Worm (Caenorhabditis elegans) whole organism, young adult: ENCODE data around the gene nmad-1.

Source experiments
- B0019.2 ChIP-seq: fragments of 200-800 bp; sonication (Bioruptor generic); conservative IDR thresholded peaks from 2 replicates; pipeline ENCODE4 v1.3.6; 2022; ENCODE audit warnings: missing genetic modification reagents, missing genetic modification characterization, missing compliant biosample characterization
- F10E7.11 ChIP-seq: sonication (generic microtip); optimal IDR thresholded peaks from 2 replicates; lab custom pipeline; 2017; ENCODE audit warnings: mild to moderate bottlenecking, missing genetic modification characterization, moderate library complexity, missing compliant biosample characterization
- F33H1.4 ChIP-seq: fragments of 200-800 bp; sonication (Bioruptor generic); IDR thresholded peaks from 2 replicates; pipeline ENCODE4 v1.3.6; 2022; ENCODE audit warnings: missing genetic modification reagents, missing genetic modification characterization, missing compliant biosample characterization
- K11D2.4 ChIP-seq: fragments of 200-800 bp; sonication (Bioruptor generic); IDR thresholded peaks from 2 replicates; pipeline ENCODE4 v1.3.6; 2022; ENCODE audit warnings: missing genetic modification reagents, missing genetic modification characterization, missing compliant biosample characterization
- K12H6.12 ChIP-seq: fragments of 200-800 bp; sonication (Bioruptor generic); optimal IDR thresholded peaks from 2 replicates; lab custom pipeline; 2018; ENCODE audit warnings: mild to moderate bottlenecking, missing genetic modification characterization, missing compliant biosample characterization
- T26A5.8 ChIP-seq: sonication (generic microtip); optimal IDR thresholded peaks from 2 replicates; lab custom pipeline; 2016; ENCODE audit warnings: missing genetic modification characterization, missing compliant biosample characterization
- Y53G8AR.9 ChIP-seq: fragments of 200-800 bp; sonication (Bioruptor generic); conservative IDR thresholded peaks from 2 replicates; pipeline ENCODE4 v1.3.6; 2022; ENCODE audit warnings: missing genetic modification reagents, missing genetic modification characterization, missing compliant biosample characterization
- Y56A3A.18 ChIP-seq: fragments of 200-800 bp; sonication (Bioruptor generic); IDR thresholded peaks from 2 replicates; pipeline ENCODE4 v1.3.6; 2022; ENCODE audit warnings: missing genetic modification reagents, missing genetic modification characterization, missing compliant biosample characterization
- Y79H2A.3 ChIP-seq: fragments of 200-800 bp; sonication (Bioruptor generic); conservative IDR thresholded peaks from 2 replicates; pipeline ENCODE4 v1.3.6; 2022; ENCODE audit warnings: missing genetic modification reagents, missing genetic modification characterization, missing compliant biosample characterization
- ZK185.1 ChIP-seq: sonication (generic microtip); optimal IDR thresholded peaks from 2 replicates; lab custom pipeline; 2016; ENCODE audit warnings: mild to moderate bottlenecking, missing genetic modification characterization, missing compliant biosample characterization; ENCODE audit not compliant: poor library complexity, severe bottlenecking
- akir-1 ChIP-seq: fragments of 200-800 bp; sonication (Bioruptor generic); optimal IDR thresholded peaks from 2 replicates; lab custom pipeline; 2018; ENCODE audit warnings: mild to moderate bottlenecking, missing genetic modification characterization, moderate library complexity, missing compliant biosample characterization
- aptf-2 ChIP-seq: fragments of 200-800 bp; sonication (Bioruptor generic); conservative IDR thresholded peaks from 2 replicates; pipeline ENCODE4 v1.3.6; 2022; ENCODE audit warnings: missing genetic modification reagents, missing genetic modification characterization, missing compliant biosample characterization
- athp-1 ChIP-seq: sonication (generic microtip); optimal IDR thresholded peaks from 2 replicates; lab custom pipeline; 2017; ENCODE audit warnings: mild to moderate bottlenecking, missing genetic modification characterization, missing compliant biosample characterization
- attf-3 ChIP-seq: fragments of 200-800 bp; sonication (Bioruptor generic); conservative IDR thresholded peaks from 2 replicates; pipeline ENCODE4 v1.3.6; 2022; ENCODE audit warnings: missing genetic modification reagents, missing genetic modification characterization, missing compliant biosample characterization
- bed-1 ChIP-seq: fragments of 200-800 bp; sonication (Bioruptor generic); IDR thresholded peaks from 2 replicates; pipeline ENCODE4 v1.3.6; 2022; ENCODE audit warnings: missing genetic modification reagents, missing genetic modification characterization, missing compliant biosample characterization
- cebp-1 ChIP-seq, 2 experiments: fragments of 200-800 bp in 1 of 2; sonication (Bioruptor generic) in 1 of 2; sonication (generic microtip) in 1 of 2; IDR thresholded peaks in 1 of 2; optimal IDR thresholded peaks in 1 of 2; 2 replicates each; pipeline versions ENCODE4 v1.3.6 to Lab custom; 2017 to 2022; ENCODE audit warnings: missing compliant biosample characterization in 2 of 2, missing genetic modification characterization in 2 of 2, mild to moderate bottlenecking in 1 of 2, missing genetic modification reagents in 1 of 2, moderate library complexity in 1 of 2
- ceh-100 ChIP-seq: fragments of 200-800 bp; sonication (Bioruptor generic); IDR thresholded peaks from 2 replicates; pipeline ENCODE4 v1.3.6; 2022; ENCODE audit warnings: missing genetic modification reagents, missing genetic modification characterization, missing compliant biosample characterization
- ceh-27 ChIP-seq: fragments of 200-800 bp; sonication (Bioruptor generic); optimal IDR thresholded peaks from 2 replicates; lab custom pipeline; 2018; ENCODE audit warnings: mild to moderate bottlenecking, missing genetic modification characterization, moderate library complexity, missing compliant biosample characterization
- die-1 ChIP-seq: sonication (generic microtip); optimal IDR thresholded peaks from 2 replicates; lab custom pipeline; 2016; ENCODE audit warnings: missing genotype, mild to moderate bottlenecking, missing genetic modification characterization, missing compliant biosample characterization
- dpff-1 ChIP-seq: sonication (generic microtip); optimal IDR thresholded peaks from 2 replicates; lab custom pipeline; 2017; ENCODE audit warnings: mild to moderate bottlenecking, missing genetic modification characterization, missing compliant biosample characterization
- efl-1 ChIP-seq: fragments of 150-350 bp; optimal IDR thresholded peaks from 2 replicates; lab custom pipeline; 2014; ENCODE audit warnings: missing biosample characterization, missing genetic modification reagents, missing genetic modification characterization
- ekl-4 ChIP-seq: fragments of 200-800 bp; sonication (Bioruptor generic); IDR thresholded peaks from 2 replicates; pipeline ENCODE4 v1.3.6; 2022; ENCODE audit warnings: missing genetic modification reagents, missing genetic modification characterization, missing compliant biosample characterization
- ets-4 ChIP-seq: fragments of 200-800 bp; sonication (Bioruptor generic); optimal IDR thresholded peaks from 2 replicates; lab custom pipeline; 2018; ENCODE audit warnings: mild to moderate bottlenecking, missing genetic modification characterization, missing compliant biosample characterization
- lin-35 ChIP-seq, 3 experiments: fragments of 150-350 bp in 2 of 3; sonication (generic microtip) in 1 of 3; optimal IDR thresholded peaks; 2 replicates each; lab custom pipeline; 2014 to 2018; ENCODE audit warnings: missing biosample characterization in 3 of 3, missing genetic modification characterization in 3 of 3, missing genetic modification reagents in 3 of 3
- lin-40 ChIP-seq: sonication (generic microtip); optimal IDR thresholded peaks from 2 replicates; lab custom pipeline; 2016; ENCODE audit warnings: missing genetic modification characterization, mild to moderate bottlenecking, missing compliant biosample characterization, missing genotype, missing genetic modification reagents
- lin-54 ChIP-seq: fragments of 200-800 bp; sonication (Bioruptor generic); optimal IDR thresholded peaks from 2 replicates; lab custom pipeline; 2018; ENCODE audit warnings: mild to moderate bottlenecking, missing genetic modification characterization, missing compliant biosample characterization
- madf-10 ChIP-seq: sonication (generic microtip); optimal IDR thresholded peaks from 2 replicates; lab custom pipeline; 2016; ENCODE audit warnings: mild to moderate bottlenecking, missing genetic modification characterization, missing compliant biosample characterization
- madf-3 ChIP-seq: fragments of 200-800 bp; sonication (Bioruptor generic); IDR thresholded peaks from 2 replicates; pipeline ENCODE4 v1.3.6; 2022; ENCODE audit warnings: missing genetic modification reagents, missing genetic modification characterization, missing compliant biosample characterization
- mcd-1 ChIP-seq: fragments of 200-800 bp; sonication (Bioruptor generic); IDR thresholded peaks from 2 replicates; pipeline ENCODE4 v1.3.6; 2022; ENCODE audit warnings: missing genetic modification reagents, missing genetic modification characterization, missing compliant biosample characterization
- mes-4 ChIP-seq: sonication (generic microtip); optimal IDR thresholded peaks from 2 replicates; lab custom pipeline; 2016; ENCODE audit warnings: missing genotype, missing genetic modification characterization, missing compliant biosample characterization
- nfya-1 ChIP-seq: sonication (generic microtip); optimal IDR thresholded peaks from 2 replicates; lab custom pipeline; 2017; ENCODE audit warnings: antibody characterized with exemption, missing compliant biosample characterization, missing genetic modification characterization, borderline replicate concordance; ENCODE audit not compliant: insufficient read depth
- nfyb-1 ChIP-seq: fragments of 200-800 bp; sonication (Bioruptor generic); IDR thresholded peaks from 2 replicates; pipeline ENCODE4 v1.3.6; 2022; ENCODE audit warnings: missing genetic modification reagents, missing genetic modification characterization, missing compliant biosample characterization
- nhr-80 ChIP-seq: sonication (generic microtip); optimal IDR thresholded peaks from 2 replicates; lab custom pipeline; 2016; ENCODE audit warnings: missing genetic modification characterization, missing compliant biosample characterization
- nhr-90 ChIP-seq: sonication (generic microtip); optimal IDR thresholded peaks from 2 replicates; lab custom pipeline; 2016; ENCODE audit warnings: missing genotype, mild to moderate bottlenecking, missing genetic modification characterization, missing compliant biosample characterization
- pha-4 ChIP-seq: fragments of 150-350 bp; sonication (generic microtip); optimal IDR thresholded peaks from 2 replicates; lab custom pipeline; 2014; ENCODE audit warnings: missing biosample characterization, missing genetic modification reagents, missing genetic modification characterization
- rcor-1 ChIP-seq: fragments of 200-800 bp; sonication (Bioruptor generic); IDR thresholded peaks from 2 replicates; pipeline ENCODE4 v1.3.6; 2022; ENCODE audit warnings: missing genetic modification reagents, missing genetic modification characterization, missing compliant biosample characterization
- snpc-1.1 ChIP-seq: sonication (generic microtip); optimal IDR thresholded peaks from 2 replicates; lab custom pipeline; 2017; ENCODE audit warnings: missing genetic modification characterization, mild to moderate bottlenecking, missing compliant biosample characterization, antibody characterized with exemption, moderate library complexity, missing genotype, missing genetic modification reagents; ENCODE audit not compliant: insufficient read depth
- snpc-4 ChIP-seq, 5 experiments: fragments of 150-350 bp in 1 of 5; sonication (generic microtip) in 4 of 5; optimal IDR thresholded peaks; 2 replicates each; lab custom pipeline; 2014 to 2018; ENCODE audit warnings: missing genetic modification characterization in 5 of 5, missing biosample characterization in 3 of 5, antibody characterized with exemption in 2 of 5, mild to moderate bottlenecking in 2 of 5, missing compliant biosample characterization in 2 of 5, missing genotype in 2 of 5, moderate library complexity in 2 of 5, missing genetic modification reagents in 1 of 5
- tbp1 ChIP-seq: fragments of 200-800 bp; sonication (Bioruptor generic); optimal IDR thresholded peaks from 2 replicates; lab custom pipeline; 2018; ENCODE audit warnings: mild to moderate bottlenecking, missing genetic modification characterization, missing compliant biosample characterization
- tbx-9 ChIP-seq: sonication (generic microtip); optimal IDR thresholded peaks from 2 replicates; lab custom pipeline; 2016; ENCODE audit warnings: borderline replicate concordance, missing genetic modification characterization, inconsistent platforms, missing compliant biosample characterization
- zfh-2 ChIP-seq: fragments of 200-800 bp; sonication (Bioruptor generic); conservative IDR thresholded peaks from 2 replicates; pipeline ENCODE4 v1.3.6; 2022; ENCODE audit warnings: missing genetic modification reagents, missing genetic modification characterization, missing compliant biosample characterization
- ztf-18 ChIP-seq: sonication (generic microtip); optimal IDR thresholded peaks from 2 replicates; lab custom pipeline; 2016; ENCODE audit warnings: missing genotype, mild to moderate bottlenecking, missing genetic modification characterization, missing compliant biosample characterization
- ztf-25 ChIP-seq: fragments of 200-800 bp; sonication (Bioruptor generic); IDR thresholded peaks from 2 replicates; pipeline ENCODE4 v1.3.6; 2022; ENCODE audit warnings: missing genetic modification reagents, missing genetic modification characterization, missing compliant biosample characterization

nmad-1 gene

ce11 chrIII:5604080-5604479, 49.3 kb upstream of the nmad-1 start, which contains the start of gene xnd-1 (continued):
- TF ChIP-seq snpc-1.1 (tag; lab: Kevin White, UChicago), result no peak
- peak; percentile 54; the same call in 1 of the 2 replicates for TF ChIP-seq B0019.2
- TF ChIP-seq F10E7.11 (tag; lab: Kevin White, UChicago), result no peak
- no peak for TF ChIP-seq ztf-25
- no peak for TF ChIP-seq madf-3 (GFP tag; lab: Robert Waterston, UW)
- TF ChIP-seq ekl-4 (GFP tag; lab: Robert Waterston, UW), result no peak

- TF ChIP-seq nfyb-1 (0 out of 2 replicates have a peak, but pooled peaks have one; percentile 35), lin-54 (peak; percentile 60), cebp-1 (GFP tag; IDR thresholded peaks at IDR 0.05; lab: Robert Waterston, UW) (no peak), cebp-1 (tag; optimal IDR thresholded peaks at IDR 0.05; lab: Kevin White, UChicago) (peak; percentile 58), nfya-1 (tag; lab: Kevin White, UChicago) (no peak), athp-1 (tag; lab: Kevin White, UChicago) (no peak), attf-3 (GFP tag; lab: Robert Waterston, UW) (peak; percentile 31; the same call in 1 of the 2 replicates), efl-1 (GFP tag; lab: Kevin White, UChicago) (no peak), ztf-18 (tag; lab: Kevin White, UChicago) (peak; percentile 9), akir-1 (GFP tag; lab: Kevin White, UChicago) (no peak), K12H6.12 (peak; percentile 62), ceh-100 (GFP tag; lab: Robert Waterston, UW) (peak; percentile 19; the same call in 1 of the 2 replicates), nhr-90 (tag; lab: Kevin White, UChicago) (no peak), bed-1 (GFP tag; lab: Robert Waterston, UW) (no peak), dpff-1 (tag; lab: Kevin White, UChicago) (no peak), zfh-2 (peak; percentile 90), lin-40 (peak; percentile 39), T26A5.8 (no peak), nhr-80 (tag; lab: Kevin White, UChicago) (peak; percentile 53), snpc-4 (GFP tag; optimal IDR thresholded peaks at IDR 0.05; lab: Kevin White, UChicago) (no peak), snpc-4 (tag; optimal IDR thresholded peaks at IDR 0.05; lab: Kevin White, UChicago) (peak in 2 of 4 experiments; percentile 18 to 33), lin-35 (GFP tag; optimal IDR thresholded peaks at IDR 0.05; lab: Kevin White, UChicago) (peak in 1 of 3 experiments; percentile 67), die-1 (tag; lab: Kevin White, UChicago) (no peak), ceh-27 (GFP tag; lab: Kevin White, UChicago) (peak; percentile 83), tbp1 (peak; percentile 31), Y56A3A.18 (GFP tag; lab: Robert Waterston, UW) (no peak), mcd-1 (GFP tag; lab: Robert Waterston, UW) (peak; percentile 66), aptf-2 (GFP tag; lab: Robert Waterston, UW) (peak; percentile 45; the same call in 1 of the 2 replicates), madf-3 (GFP tag; lab: Robert Waterston, UW) (0 out of 2 replicates have a peak, but pooled peaks have one; percentile 51), tbx-9 (no peak), madf-10 (tag; lab: Kevin White, UChicago) (peak; percentile 7), ZK185.1 (tag; lab: Kevin White, UChicago) (peak; percentile 28), pha-4 (peak; percentile 19), F33H1.4 (GFP tag; lab: Robert Waterston, UW) (peak; percentile 19; the same call in 1 of the 2 replicates), K11D2.4 (GFP tag; lab: Robert Waterston, UW) (0 out of 2 replicates have a peak, but pooled peaks have one; percentile 17), rcor-1 (GFP tag; lab: Robert Waterston, UW) (peak; percentile 34; the same call in 1 of the 2 replicates), ets-4 (peak; percentile 5), ekl-4 (GFP tag; lab: Robert Waterston, UW) (peak; percentile 10; the same call in 1 of the 2 replicates), Y53G8AR.9 (0 out of 2 replicates have a peak, but pooled peaks have one; percentile 42), mes-4 (no peak), Y79H2A.3 (no peak)
Measured at ce11 chrIII:5603439-5603986, 48.8 kb upstream of the nmad-1 start, which contains the start of gene madf-11. madf-11 (minus strand) TSS chrIII:5603489.
